Fruit fly (Drosophila melanogaster): Measurements from ENCODE around the gene shtd.

shtd gene

dm6 chrX:15471904-15472303, 9.7 kb upstream of the shtd start, which contains the start of the genes Grip128 and Alg14 (continued):
- TF ChIP-seq Lhr (GFP tag; optimal IDR thresholded peaks at IDR 0.05) (no peak), Mad (GFP tag; optimal IDR thresholded peaks at IDR 0.05) (no peak), CG10209 (GFP tag; optimal IDR thresholded peaks at IDR 0.05) (no peak), trem (tag; optimal IDR thresholded peaks at IDR 0.05) (peak; percentile 22), ash1 (GFP tag; optimal IDR thresholded peaks at IDR 0.05) (no peak), CG7357 (GFP tag; IDR thresholded peaks at IDR 0.05) (no peak), CkIIα-i1 (GFP tag; IDR thresholded peaks at IDR 0.05) (no peak), hbn (GFP tag; IDR thresholded peaks at IDR 0.05; ENCODE audit: partially characterized antibody) (0 out of 2 replicates have a peak, but pooled peaks have one; percentile 29), gfzf (GFP tag; optimal IDR thresholded peaks at IDR 0.05) (no peak), ewg (GFP tag; optimal IDR thresholded peaks at IDR 0.05) (no peak), Oli (tag; optimal IDR thresholded peaks at IDR 0.05) (no peak), Xrp1 (GFP tag; IDR thresholded peaks at IDR 0.05) (no peak), Doc3 (GFP tag; IDR thresholded peaks at IDR 0.05; ENCODE audit: partially characterized antibody) (peak; percentile 49; the same call in 1 of the 3 replicates), CG2120 (GFP tag; optimal IDR thresholded peaks at IDR 0.05) (no peak), ken (GFP tag; IDR thresholded peaks at IDR 0.05) (no peak), BEAF-32 (GFP tag; optimal IDR thresholded peaks at IDR 0.05) (peak; percentile 44), CG30020 (tag; optimal IDR thresholded peaks at IDR 0.05) (no peak), Dref (GFP tag; IDR thresholded peaks at IDR 0.05) (peak; percentile 67), vvl (GFP tag; IDR thresholded peaks at IDR 0.05) (no peak), tgo (GFP tag; IDR thresholded peaks at IDR 0.05) (no peak), da (GFP tag; optimal IDR thresholded peaks at IDR 0.05) (no peak), Dek (tag; optimal IDR thresholded peaks at IDR 0.05) (no peak), lbe (GFP tag; optimal IDR thresholded peaks at IDR 0.05) (no peak), pnt (GFP tag; optimal IDR thresholded peaks at IDR 0.05) (no peak), CG14050 (GFP tag; IDR thresholded peaks at IDR 0.05) (no peak), Dad (GFP tag; optimal IDR thresholded peaks at IDR 0.05) (no peak), CG3065 (GFP tag; optimal IDR thresholded peaks at IDR 0.05) (no peak), CG16779 (GFP tag; IDR thresholded peaks at IDR 0.05) (no peak), corto (GFP tag; optimal IDR thresholded peaks at IDR 0.05) (no peak), cas (GFP tag; IDR thresholded peaks at IDR 0.05) (no peak), Xbp1 (GFP tag; optimal IDR thresholded peaks at IDR 0.05) (no peak), NfI (GFP tag; optimal IDR thresholded peaks at IDR 0.05) (no peak), CG8478 (optimal IDR thresholded peaks at IDR 0.05) (no peak), z (GFP tag; IDR thresholded peaks at IDR 0.05) (no peak), ttk (GFP tag; IDR thresholded peaks at IDR 0.05) (no peak), ara (GFP tag; IDR thresholded peaks at IDR 0.05) (no peak), CG13894 (tag; optimal IDR thresholded peaks at IDR 0.05) (no peak), CG11723 (GFP tag; optimal IDR thresholded peaks at IDR 0.05) (no peak), CG34224 (GFP tag; IDR thresholded peaks at IDR 0.05; ENCODE audit: partially characterized antibody) (peak; percentile 75), chif (GFP tag; optimal IDR thresholded peaks at IDR 0.05) (no peak), Dfd (GFP tag; optimal IDR thresholded peaks at IDR 0.05) (no peak), Dip3 (GFP tag; optimal IDR thresholded peaks at IDR 0.05) (no peak), Fer2 (tag; optimal IDR thresholded peaks at IDR 0.05) (no peak), slou (GFP tag; optimal IDR thresholded peaks at IDR 0.05) (no peak), Bgb (GFP tag; IDR thresholded peaks at IDR 0.05; ENCODE audit: partially characterized antibody) (peak; percentile 56), Sry-δ (GFP tag; optimal IDR thresholded peaks at IDR 0.05) (peak; percentile 45), bbx (GFP tag; IDR thresholded peaks at IDR 0.05; ENCODE audit: partially characterized antibody) (peak; percentile 66), grau (tag; optimal IDR thresholded peaks at IDR 0.05) (no peak), CG8089 (GFP tag; optimal IDR thresholded peaks at IDR 0.05) (no peak), sna (GFP tag; IDR thresholded peaks at IDR 0.05; ENCODE audit: partially characterized antibody) (peak; percentile 56; the same call in 1 of the 2 replicates), NC2α (GFP tag; optimal IDR thresholded peaks at IDR 0.05) (no peak), CG17568 (GFP tag; optimal IDR thresholded peaks at IDR 0.05) (no peak)

All from whole organism, embryonic.